Fruit fly (Drosophila melanogaster): ENCODE data around the gene CG9287.

The CG9287 gene

DNA sequence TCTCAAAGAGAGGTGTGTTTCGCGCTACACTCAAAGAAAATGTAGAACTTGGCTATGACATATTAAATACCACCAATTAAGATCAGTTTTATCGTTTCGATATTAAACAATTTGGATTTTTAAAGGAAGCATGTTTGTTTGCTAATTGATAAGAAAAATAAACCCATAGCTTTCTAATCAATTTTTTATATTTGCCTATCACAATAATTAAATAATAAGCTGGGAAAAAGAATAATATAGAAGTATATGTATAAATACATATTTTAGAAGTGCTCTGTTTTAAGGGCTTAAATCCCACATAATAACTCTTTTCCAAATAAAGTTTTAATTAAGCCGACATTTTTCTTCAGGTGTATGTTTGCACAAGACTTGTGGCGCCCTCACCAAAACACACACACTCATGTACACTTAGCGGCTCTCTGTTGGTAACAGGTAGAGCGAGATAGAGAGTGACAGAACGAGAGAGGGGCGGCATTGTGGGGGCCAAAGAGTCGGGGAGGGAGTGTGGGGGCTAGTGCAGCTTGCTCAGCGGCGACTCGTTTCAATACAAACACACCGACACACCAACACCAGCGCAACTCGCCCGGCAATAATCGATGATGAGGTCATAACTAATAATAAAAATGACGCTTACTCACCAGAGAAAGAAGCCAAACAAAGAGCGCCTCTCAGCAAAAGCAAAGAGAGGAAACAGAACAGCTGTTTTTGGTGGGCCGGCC, 38.2 kb upstream of the CG9287 start (continued):
- TF ChIP-seq CG17612 (GFP tag; IDR thresholded peaks at IDR 0.05) (no peak), twi (tag; optimal IDR thresholded peaks at IDR 0.05) (peak; percentile 75), CG6272 (GFP tag; IDR thresholded peaks at IDR 0.05) (no peak), Adf1 (GFP tag; IDR thresholded peaks at IDR 0.05) (peak; percentile 64), kah (GFP tag; optimal IDR thresholded peaks at IDR 0.05) (peak; percentile 50), HLH4C (GFP tag; IDR thresholded peaks at IDR 0.05; ENCODE audit: partially characterized antibody) (peak; percentile 30; the same call in 1 of the 3 replicates), grn (GFP tag; optimal IDR thresholded peaks at IDR 0.05) (no peak), CG34422 (GFP tag; IDR thresholded peaks at IDR 0.05) (peak; percentile 70; the same call in 1 of the 3 replicates), Ssrp (tag; optimal IDR thresholded peaks at IDR 0.05) (peak; percentile 91), CG8290 (GFP tag; optimal IDR thresholded peaks at IDR 0.05) (peak; percentile 63), CG8290 (tag; optimal IDR thresholded peaks at IDR 0.05) (peak; percentile 29 to 72), Usf (GFP tag; optimal IDR thresholded peaks at IDR 0.05) (peak; percentile 75), HmgZ (tag; optimal IDR thresholded peaks at IDR 0.05) (peak; percentile 87), CG5245 (GFP tag; optimal IDR thresholded peaks at IDR 0.05) (peak; percentile 82), CG4617 (GFP tag; optimal IDR thresholded peaks at IDR 0.05; ENCODE audit: borderline replicate concordance) (peak; percentile 60), chif (GFP tag; optimal IDR thresholded peaks at IDR 0.05) (peak; percentile 46 to 73), NK7.1 (GFP tag; optimal IDR thresholded peaks at IDR 0.05) (no peak), Hr3 (GFP tag; optimal IDR thresholded peaks at IDR 0.05) (peak; percentile 92), CG2678 (tag; optimal IDR thresholded peaks at IDR 0.05) (peak; percentile 96), seq (GFP tag; IDR thresholded peaks at IDR 0.05) (peak; percentile 63), ab (GFP tag; optimal IDR thresholded peaks at IDR 0.05) (no peak), MESR4 (GFP tag; optimal IDR thresholded peaks at IDR 0.05) (peak; percentile 6), Elba2 (GFP tag; optimal IDR thresholded peaks at IDR 0.05) (peak; percentile 38), Max (GFP tag; optimal IDR thresholded peaks at IDR 0.05) (peak; percentile 89), CG11695 (GFP tag; IDR thresholded peaks at IDR 0.05) (peak; percentile 82), CG16863 (GFP tag; optimal IDR thresholded peaks at IDR 0.05) (peak; percentile 66), CG1792 (GFP tag; optimal IDR thresholded peaks at IDR 0.05) (peak; percentile 37), Awh (GFP tag; IDR thresholded peaks at IDR 0.05) (peak; percentile 47), crp (GFP tag; optimal IDR thresholded peaks at IDR 0.05) (peak in 1 of 2 experiments; percentile 65), Myb (GFP tag; optimal IDR thresholded peaks at IDR 0.05) (no peak), CG6791 (GFP tag; IDR thresholded peaks at IDR 0.05; ENCODE audit: partially characterized antibody) (no peak), CG8359 (GFP tag; optimal IDR thresholded peaks at IDR 0.05; ENCODE audit: borderline replicate concordance) (peak; percentile 54), ap (GFP tag; IDR thresholded peaks at IDR 0.05) (peak; percentile 66), wdn (GFP tag; IDR thresholded peaks at IDR 0.05) (peak; percentile 84), CG9215 (GFP tag; IDR thresholded peaks at IDR 0.05) (peak; percentile 73), gsb-n (tag; optimal IDR thresholded peaks at IDR 0.05) (peak; percentile 80), Dip2 (GFP tag; IDR thresholded peaks at IDR 0.05) (no peak), B-H2 (GFP tag; optimal IDR thresholded peaks at IDR 0.05) (peak; percentile 26), CG13296 (GFP tag; optimal IDR thresholded peaks at IDR 0.05) (peak; percentile 91), jigr1 (GFP tag; IDR thresholded peaks at IDR 0.05) (no peak), CG12942 (GFP tag; optimal IDR thresholded peaks at IDR 0.05) (peak; percentile 79), CG18476 (GFP tag; optimal IDR thresholded peaks at IDR 0.05) (peak; percentile 88), CG1832 (GFP tag; optimal IDR thresholded peaks at IDR 0.05) (no peak), CG1233 (GFP tag; optimal IDR thresholded peaks at IDR 0.05) (peak; percentile 90), CG4730 (GFP tag; IDR thresholded peaks at IDR 0.05) (peak; percentile 68), CG7745 (tag; optimal IDR thresholded peaks at IDR 0.05) (peak; percentile 13), Oli (tag; optimal IDR thresholded peaks at IDR 0.05) (peak; percentile 94), fd64A (GFP tag; optimal IDR thresholded peaks at IDR 0.05) (peak; percentile 34), CG13424 (tag; optimal IDR thresholded peaks at IDR 0.05) (peak; percentile 93), CG10565 (GFP tag; optimal IDR thresholded peaks at IDR 0.05) (peak; percentile 17)

All from whole organism, embryonic.